Worm (Caenorhabditis elegans) whole organism, L4/young adult: Measurements from ENCODE around the gene F26G1.3.

Experiments
- W03F9.2 ChIP-seq: fragments of 150-350 bp; optimal IDR thresholded peaks from 2 replicates; lab custom pipeline; 2014; ENCODE audit warnings: missing biosample characterization, missing genetic modification characterization
- him-1 ChIP-seq: sonication (generic microtip); optimal IDR thresholded peaks from 2 replicates; lab custom pipeline; 2016; ENCODE audit warnings: missing genotype, missing genetic modification reagents, missing genetic modification characterization, missing compliant biosample characterization

ce11 chrII:4773891-4774432 lies 15.4 kb downstream of the F26G1.3 start, which contains the start of the genes F26G1.9 and F26G1.10:
- TF ChIP-seq W03F9.2 (tag; lab: Kevin White, UChicago) (no peak), him-1 (tag; lab: Kevin White, UChicago) (no peak)
